Worm (Caenorhabditis elegans) whole organism, L2 larva: ENCODE results near the gene F53E2.2.

ENCODE experiments used
- F13H6.1 ChIP-seq: sonication (generic microtip); optimal IDR thresholded peaks from 2 replicates; lab custom pipeline; 2016; ENCODE audit warnings: missing genetic modification characterization, missing compliant biosample characterization
- alr-1 ChIP-seq: fragments of 150-350 bp; optimal IDR thresholded peaks from 2 replicates; lab custom pipeline; 2014; ENCODE audit warnings: missing biosample characterization, missing genetic modification characterization
- aly-2 ChIP-seq: fragments of 150-350 bp; optimal IDR thresholded peaks from 2 replicates; lab custom pipeline; 2014; ENCODE audit warnings: missing biosample characterization, missing genetic modification characterization
- elt-3 ChIP-seq: sonication (generic microtip); optimal IDR thresholded peaks from 2 replicates; lab custom pipeline; 2017; ENCODE audit warnings: missing biosample characterization, missing genetic modification characterization
- lin-11 ChIP-seq: fragments of 150-350 bp; sonication (generic microtip); optimal IDR thresholded peaks from 2 replicates; lab custom pipeline; 2014; ENCODE audit warnings: missing biosample characterization, missing genetic modification characterization, inconsistent platforms, mixed read lengths
- lin-39 ChIP-seq: fragments of 150-350 bp; optimal IDR thresholded peaks from 2 replicates; lab custom pipeline; 2014; ENCODE audit warnings: missing biosample characterization, missing genetic modification reagents, missing genetic modification characterization
- nhr-12 ChIP-seq: fragments of 150-350 bp; optimal IDR thresholded peaks from 2 replicates; lab custom pipeline; 2014; ENCODE audit warnings: missing biosample characterization, missing genetic modification characterization
- skn-1 ChIP-seq: sonication (generic microtip); optimal IDR thresholded peaks from 2 replicates; lab custom pipeline; 2017; ENCODE audit warnings: missing biosample characterization, missing genetic modification characterization
- sma-3 ChIP-seq: sonication (generic microtip); optimal IDR thresholded peaks from 2 replicates; lab custom pipeline; 2016; ENCODE audit warnings: missing genetic modification reagents, missing genetic modification characterization, missing compliant biosample characterization
- snpc-4 ChIP-seq: fragments of 150-350 bp; optimal IDR thresholded peaks from 2 replicates; lab custom pipeline; 2014; ENCODE audit warnings: missing biosample characterization, missing genetic modification characterization
- ztf-1 ChIP-seq: fragments of 200-800 bp; sonication (Bioruptor generic); conservative IDR thresholded peaks from 2 replicates; pipeline ENCODE4 v1.3.6; 2022; ENCODE audit warnings: missing genetic modification characterization, missing compliant biosample characterization

- TF ChIP-seq alr-1 (no peak), nhr-12 (tag; lab: Kevin White, UChicago) (no peak), snpc-4 (tag; lab: Kevin White, UChicago) (no peak), F13H6.1 (tag; lab: Kevin White, UChicago) (no peak), ztf-1 (GFP tag; lab: Robert Waterston, UW) (no peak), lin-39 (tag; lab: Kevin White, UChicago) (no peak), sma-3 (no peak), lin-11 (tag; lab: Kevin White, UChicago) (no peak), skn-1 (tag; lab: Kevin White, UChicago) (no peak), elt-3 (tag; lab: Kevin White, UChicago) (no peak), aly-2 (no peak)
Observed at ce11 chrV:1521845-1522244, 47.0 kb downstream of the F53E2.2 start, which contains the start of gene str-240.
